Worm (Caenorhabditis elegans): Measurements from ENCODE around the gene srz-48.
"Not testable (repeated sequence)": the region's sequence is repeated elsewhere in the genome, so short reads cannot be mapped to it uniquely, and the experiment has no call there.

srz-48 gene

ce11 chrV:17449836-17450235, 10.1 kb downstream of the srz-48 start:
- no peak for TF ChIP-seq unc-62 (GFP tag; optimal IDR thresholded peaks at IDR 0.05)

ce11 chrV:17439406-17439805, 20.6 kb downstream of the srz-48 start, which contains the start of gene srh-154:
TSS of gene srh-154 (plus strand) at chrV:17439706.
- TF ChIP-seq unc-62 (GFP tag; optimal IDR thresholded peaks at IDR 0.05) = no peak

- TF ChIP-seq unc-62 (GFP tag; optimal IDR thresholded peaks at IDR 0.05) = no peak
These were observed 21.6 kb downstream of the srz-48 start, which contains the start of gene srsx-2 for ce11 chrV:17438317-17438716. TSS of gene srsx-2 (minus strand) at chrV:17438417.

DNA sequence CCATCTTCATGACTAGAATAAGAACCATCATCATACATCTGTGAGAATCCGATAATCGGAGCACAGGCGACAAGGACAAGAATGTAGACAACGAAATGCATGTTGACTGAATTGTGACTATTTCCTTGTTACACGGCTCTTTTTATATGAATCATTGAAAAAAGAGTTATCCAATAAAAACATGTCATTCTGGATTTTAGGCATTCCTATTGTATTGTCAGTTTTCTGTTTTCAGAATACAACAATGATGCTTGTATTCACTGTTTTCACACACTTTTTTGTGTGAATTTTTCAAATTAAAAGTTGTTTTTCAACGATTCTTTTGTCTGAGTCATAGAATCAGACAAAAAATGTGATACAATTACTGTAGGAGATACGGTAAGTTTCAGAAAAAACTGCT, 23.5 kb downstream of the srz-48 start, which contains the start of gene F20E11.18:
F20E11.18 (minus strand) TSS at position 101 of the 400 bp plus-strand sequence.
- no peak for TF ChIP-seq unc-62 (GFP tag; optimal IDR thresholded peaks at IDR 0.05)

DNA sequence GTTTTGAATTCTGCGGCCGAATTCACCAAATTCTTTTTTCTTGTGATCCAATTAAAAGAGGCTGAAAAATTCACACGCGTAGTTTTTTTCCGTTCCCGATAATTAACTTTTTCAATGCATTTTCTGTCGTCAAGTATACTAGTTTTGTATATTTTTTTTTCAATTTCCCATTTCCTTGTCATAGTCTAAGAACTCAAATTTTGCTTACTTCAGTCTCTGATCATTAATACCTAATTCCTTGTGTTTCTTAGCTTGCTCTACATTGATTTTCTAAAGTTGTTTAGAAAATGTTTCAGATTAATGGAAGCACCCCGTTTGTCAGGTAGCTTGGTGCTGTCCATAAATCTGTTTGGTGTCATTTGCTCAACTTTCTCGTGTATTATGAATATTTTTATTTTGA, 29.1 kb downstream of the srz-48 start, which contains the start of gene srbc-27:
srbc-27 (plus strand) TSS at position 301 of the 400 bp plus-strand sequence.
- TF ChIP-seq unc-62 (GFP tag; optimal IDR thresholded peaks at IDR 0.05) = no peak

- no peak for TF ChIP-seq unc-62 (GFP tag; optimal IDR thresholded peaks at IDR 0.05)
These were observed 29.9 kb downstream of the srz-48 start, which contains the start of gene T27C5.10 for ce11 chrV:17430066-17430465. TSS of gene T27C5.10 (minus strand) at chrV:17430166.

DNA sequence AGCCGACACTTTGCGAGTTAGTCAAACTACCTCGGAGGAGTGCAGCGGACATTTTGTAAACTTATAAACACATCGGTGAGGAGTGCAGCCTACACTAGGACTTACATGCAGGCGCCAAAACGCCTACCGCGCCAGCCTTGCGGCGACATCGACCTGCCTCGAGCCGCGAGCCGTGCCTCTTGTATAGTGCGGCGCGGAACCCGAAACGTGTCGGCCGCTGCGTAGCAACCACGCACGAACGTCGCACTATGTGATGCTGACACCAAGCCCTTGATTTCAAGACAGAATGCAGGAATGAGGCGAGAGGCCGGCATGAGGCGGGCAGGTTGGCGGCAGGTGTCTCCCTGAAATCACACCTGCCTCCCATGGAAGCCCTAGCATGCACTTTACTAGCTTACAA, 30.7 kb downstream of the srz-48 start:
- no peak for TF ChIP-seq unc-62 (GFP tag; optimal IDR thresholded peaks at IDR 0.05)

DNA sequence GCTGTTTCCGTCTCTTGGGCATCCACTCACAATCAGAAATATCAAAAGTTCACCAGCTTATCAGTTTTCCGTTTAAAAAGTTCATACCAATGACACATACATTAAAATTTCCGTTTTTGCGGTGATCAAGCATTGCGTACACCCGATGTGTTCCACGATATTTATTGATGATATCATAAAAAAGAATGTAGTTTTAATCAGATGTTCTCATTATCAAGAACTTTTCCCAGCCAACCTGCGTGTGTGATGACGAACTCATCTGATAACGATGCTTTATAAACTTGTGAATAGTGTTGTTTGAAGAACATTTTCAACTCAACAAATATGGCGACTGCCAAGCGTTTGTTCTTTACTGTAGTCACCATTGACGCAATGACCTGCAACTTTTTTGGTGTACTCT, 43.1 kb downstream of the srz-48 start, which contains the start of gene clc-21:
clc-21 (plus strand) TSS at position 301 of the 400 bp plus-strand sequence.
- TF ChIP-seq unc-62 (GFP tag; optimal IDR thresholded peaks at IDR 0.05) = no peak

DNA sequence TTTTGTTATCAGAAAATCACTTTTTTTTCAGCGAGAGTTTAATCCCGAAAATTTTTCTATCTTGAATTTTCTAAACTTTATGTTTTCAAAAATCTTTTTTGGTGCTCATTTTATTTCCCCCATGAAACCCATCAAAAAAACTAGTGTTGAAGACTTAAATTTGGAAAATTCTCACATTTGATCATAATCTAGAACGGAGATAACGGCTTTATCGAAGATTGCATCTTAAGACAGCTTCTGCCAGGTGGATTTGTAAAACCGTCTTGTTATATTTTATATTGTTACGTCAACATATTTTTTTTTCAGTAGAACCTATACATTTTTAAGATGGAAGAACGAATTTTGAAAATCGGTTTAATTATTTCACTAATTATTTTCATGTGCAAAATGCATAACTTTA, 45.0 kb downstream of the srz-48 start, which contains the start of gene T27C5.12:
T27C5.12 (plus strand) TSS at position 301 of the 400 bp plus-strand sequence.
- no peak for TF ChIP-seq unc-62 (GFP tag; optimal IDR thresholded peaks at IDR 0.05)

DNA sequence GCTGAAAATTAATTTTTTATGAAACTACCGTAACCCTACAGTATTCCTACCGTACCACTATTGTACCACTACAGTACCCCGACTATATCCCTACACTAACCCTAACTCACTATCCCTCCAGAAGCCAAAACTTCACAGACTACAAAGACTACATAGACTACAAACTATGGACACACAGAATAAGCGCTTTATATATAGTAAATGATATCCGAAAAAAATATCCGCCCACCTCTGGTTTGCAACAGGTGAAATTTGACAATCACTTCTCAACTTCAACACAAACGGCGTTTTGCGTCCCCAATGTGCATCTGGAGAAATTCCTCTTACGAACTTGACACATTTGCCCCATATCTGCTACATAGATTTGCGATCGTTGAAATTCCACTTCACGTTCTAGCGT, 50.0 kb downstream of the srz-48 start, which contains the start of gene srh-132:
srh-132 (plus strand) TSS at position 301 of the 400 bp plus-strand sequence.
- TF ChIP-seq unc-62 (GFP tag; optimal IDR thresholded peaks at IDR 0.05) = not testable (repeated sequence)

Data from whole organism, dauer.